Worm (Caenorhabditis elegans): ENCODE measurements around the gene C56G2.5.

DNA sequence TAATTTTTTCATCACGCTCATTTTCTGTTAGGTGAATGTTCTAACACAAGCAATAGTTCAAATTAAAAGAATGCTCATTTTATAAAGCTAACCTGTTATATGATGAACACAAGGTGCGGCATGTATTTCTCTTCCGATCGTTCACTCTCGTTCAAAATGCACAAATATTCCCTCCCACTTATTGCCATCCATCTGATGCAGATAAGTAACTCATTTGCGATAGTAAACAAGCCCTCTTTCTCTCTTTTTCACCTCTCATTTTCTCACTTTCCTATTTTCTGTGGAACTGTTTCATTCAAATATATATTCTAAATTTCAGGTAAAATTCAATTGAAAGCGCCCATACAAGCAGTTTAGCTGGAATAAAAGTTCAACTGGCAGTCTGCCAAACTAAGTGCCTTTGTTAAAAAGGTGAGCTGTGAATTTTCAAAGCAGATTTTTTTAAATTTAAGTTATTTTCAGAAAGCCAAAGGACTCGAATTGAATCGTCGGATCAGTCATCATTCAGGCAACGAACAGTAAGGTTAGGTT, 22.0 kb upstream of the C56G2.5 start, which contains the start of the genes trmt-10C.2 and C56G2.22:
- TF ChIP-seq cog-1 (tag; optimal IDR thresholded peaks at IDR 0.05): no peak
- TF ChIP-seq ztf-23 (GFP tag; IDR thresholded peaks at IDR 0.05): no peak
- TF ChIP-seq klf-2 (GFP tag; conservative IDR thresholded peaks at IDR 0.05): no peak
- no peak for TF ChIP-seq ref-1 (GFP tag; conservative IDR thresholded peaks at IDR 0.05)
- no peak for TF ChIP-seq flt-1 (GFP tag; IDR thresholded peaks at IDR 0.05)
- no peak for TF ChIP-seq ztf-29 (GFP tag; IDR thresholded peaks at IDR 0.05)
- TF ChIP-seq T22C8.4 (GFP tag; IDR thresholded peaks at IDR 0.05): no peak
- no peak for TF ChIP-seq med-1 (GFP tag; optimal IDR thresholded peaks at IDR 0.05; ENCODE audit: insufficient read depth)

All from whole organism, midembryonic.